Fruit fly (Drosophila melanogaster): ENCODE data around the gene CG45428.
A peak's percentile ranks its signal among the peaks of the same experiment; 100 is the strongest.

CG45428 gene

dm6 chr3L:22826236-22826635, 10.6 kb downstream of the CG45428 start:
- peak; percentile 84 for TF ChIP-seq CG17801 (GFP tag; optimal IDR thresholded peaks at IDR 0.05; ENCODE audit: partially characterized antibody)

- TF ChIP-seq CG17801 (GFP tag; optimal IDR thresholded peaks at IDR 0.05; ENCODE audit: partially characterized antibody), result peak; percentile 43
These were observed 12.1 kb downstream of the CG45428 start for dm6 chr3L:22824668-22825192.

- TF ChIP-seq CG17801 (GFP tag; optimal IDR thresholded peaks at IDR 0.05; ENCODE audit: partially characterized antibody), result no peak
These were observed 13.6 kb downstream of the CG45428 start for dm6 chr3L:22823230-22823629.

- TF ChIP-seq CG17801 (GFP tag; optimal IDR thresholded peaks at IDR 0.05; ENCODE audit: partially characterized antibody), result peak; percentile 97
These were observed 14.2 kb downstream of the CG45428 start for dm6 chr3L:22822544-22823175.

dm6 chr3L:22821377-22821776, 15.5 kb downstream of the CG45428 start:
- TF ChIP-seq CG17801 (GFP tag; optimal IDR thresholded peaks at IDR 0.05; ENCODE audit: partially characterized antibody), result no peak

- TF ChIP-seq CG17801 (GFP tag; optimal IDR thresholded peaks at IDR 0.05; ENCODE audit: partially characterized antibody), result no peak
These were observed 16.7 kb downstream of the CG45428 start for dm6 chr3L:22820190-22820589.

dm6 chr3L:22801970-22802369, 34.9 kb downstream of the CG45428 start:
- TF ChIP-seq CG17801 (GFP tag; optimal IDR thresholded peaks at IDR 0.05; ENCODE audit: partially characterized antibody), result no peak

dm6 chr3L:22795604-22796003, 41.3 kb downstream of the CG45428 start:
- no peak for TF ChIP-seq CG17801 (GFP tag; optimal IDR thresholded peaks at IDR 0.05; ENCODE audit: partially characterized antibody)

dm6 chr3L:22791622-22792021, 45.2 kb downstream of the CG45428 start:
- TF ChIP-seq CG17801 (GFP tag; optimal IDR thresholded peaks at IDR 0.05; ENCODE audit: partially characterized antibody), result no peak

- TF ChIP-seq CG17801 (GFP tag; optimal IDR thresholded peaks at IDR 0.05; ENCODE audit: partially characterized antibody), result no peak
These were observed 48.9 kb downstream of the CG45428 start, which contains the start of gene CG14448 for dm6 chr3L:22787947-22788489. CG14448 (plus strand) TSS chr3L:22788439.

Data from ovary, adult (tissue).